Worm (Caenorhabditis elegans) whole organism, young adult: ENCODE measurements around the gene noca-2.

Experiments used
- B0019.2 ChIP-seq: fragments of 200-800 bp; sonication (Bioruptor generic); conservative IDR thresholded peaks from 2 replicates; pipeline ENCODE4 v1.3.6; 2022; ENCODE audit warnings: missing genetic modification reagents, missing genetic modification characterization, missing compliant biosample characterization
- B0336.3 ChIP-seq: fragments of 200-800 bp; sonication (Bioruptor generic); IDR thresholded peaks from 2 replicates; pipeline ENCODE4 v1.3.6; 2022; ENCODE audit warnings: missing genetic modification characterization, missing compliant biosample characterization
- C17E4.6 ChIP-seq: fragments of 200-800 bp; sonication (Bioruptor generic); IDR thresholded peaks from 2 replicates; pipeline ENCODE4 v1.3.6; 2022; ENCODE audit warnings: missing genetic modification reagents, missing genetic modification characterization, missing compliant biosample characterization
- F23B12.7 ChIP-seq: sonication (generic microtip); optimal IDR thresholded peaks from 2 replicates; lab custom pipeline; 2017; ENCODE audit warnings: missing genetic modification characterization, mild to moderate bottlenecking, missing compliant biosample characterization, antibody characterized with exemption, moderate library complexity; ENCODE audit not compliant: insufficient read depth
- F37B4.10 ChIP-seq: fragments of 200-800 bp; sonication (Bioruptor generic); IDR thresholded peaks from 2 replicates; pipeline ENCODE4 v1.3.6; 2022; ENCODE audit warnings: missing genetic modification characterization, missing compliant biosample characterization
- F49E8.2 ChIP-seq: sonication (generic microtip); optimal IDR thresholded peaks from 3 replicates; lab custom pipeline; 2017; ENCODE audit warnings: missing genetic modification characterization, mild to moderate bottlenecking, missing compliant biosample characterization, antibody characterized with exemption, moderate library complexity; ENCODE audit not compliant: insufficient read depth
- T26A5.8 ChIP-seq: sonication (generic microtip); optimal IDR thresholded peaks from 2 replicates; lab custom pipeline; 2016; ENCODE audit warnings: missing genetic modification characterization, missing compliant biosample characterization
- Y53G8AR.9 ChIP-seq: fragments of 200-800 bp; sonication (Bioruptor generic); conservative IDR thresholded peaks from 2 replicates; pipeline ENCODE4 v1.3.6; 2022; ENCODE audit warnings: missing genetic modification reagents, missing genetic modification characterization, missing compliant biosample characterization
- Y95B8A.8 ChIP-seq: fragments of 200-800 bp; sonication (Bioruptor generic); IDR thresholded peaks from 2 replicates; pipeline ENCODE4 v1.3.6; 2022; ENCODE audit warnings: missing genetic modification reagents, missing genetic modification characterization, missing compliant biosample characterization
- atf-7 ChIP-seq: sonication (generic microtip); optimal IDR thresholded peaks from 2 replicates; lab custom pipeline; 2017; ENCODE audit warnings: mild to moderate bottlenecking, missing genetic modification characterization, missing compliant biosample characterization
- athp-1 ChIP-seq: sonication (generic microtip); optimal IDR thresholded peaks from 2 replicates; lab custom pipeline; 2017; ENCODE audit warnings: mild to moderate bottlenecking, missing genetic modification characterization, missing compliant biosample characterization
- attf-3 ChIP-seq: fragments of 200-800 bp; sonication (Bioruptor generic); conservative IDR thresholded peaks from 2 replicates; pipeline ENCODE4 v1.3.6; 2022; ENCODE audit warnings: missing genetic modification reagents, missing genetic modification characterization, missing compliant biosample characterization
- attf-6 ChIP-seq: fragments of 200-800 bp; sonication (Bioruptor generic); IDR thresholded peaks from 2 replicates; pipeline ENCODE4 v1.3.6; 2022; ENCODE audit warnings: missing genetic modification reagents, missing genetic modification characterization, missing compliant biosample characterization
- ccch-3 ChIP-seq: fragments of 200-800 bp; sonication (Bioruptor generic); optimal IDR thresholded peaks from 2 replicates; lab custom pipeline; 2018; ENCODE audit warnings: mild to moderate bottlenecking, missing genetic modification characterization, missing compliant biosample characterization
- cebp-1 ChIP-seq, 2 experiments: fragments of 200-800 bp in 1 of 2; sonication (Bioruptor generic) in 1 of 2; sonication (generic microtip) in 1 of 2; IDR thresholded peaks in 1 of 2; optimal IDR thresholded peaks in 1 of 2; 2 replicates each; pipeline versions ENCODE4 v1.3.6 to Lab custom; 2017 to 2022; ENCODE audit warnings: missing compliant biosample characterization in 2 of 2, missing genetic modification characterization in 2 of 2, mild to moderate bottlenecking in 1 of 2, missing genetic modification reagents in 1 of 2, moderate library complexity in 1 of 2
- ceh-27 ChIP-seq: fragments of 200-800 bp; sonication (Bioruptor generic); optimal IDR thresholded peaks from 2 replicates; lab custom pipeline; 2018; ENCODE audit warnings: mild to moderate bottlenecking, missing genetic modification characterization, moderate library complexity, missing compliant biosample characterization
- ceh-40 ChIP-seq: fragments of 200-800 bp; sonication (Bioruptor generic); IDR thresholded peaks from 2 replicates; pipeline ENCODE4 v1.3.6; 2022; ENCODE audit warnings: missing genetic modification characterization, missing compliant biosample characterization
- chd-7 ChIP-seq: sonication (generic microtip); optimal IDR thresholded peaks from 2 replicates; lab custom pipeline; 2016; ENCODE audit warnings: mild to moderate bottlenecking, missing genetic modification characterization, moderate library complexity, missing compliant biosample characterization
- dox-1 ChIP-seq: fragments of 200-800 bp; sonication (Bioruptor generic); IDR thresholded peaks from 2 replicates; pipeline ENCODE4 v1.3.6; 2022; ENCODE audit warnings: missing genetic modification reagents, missing genetic modification characterization, missing compliant biosample characterization
- dpff-1 ChIP-seq: sonication (generic microtip); optimal IDR thresholded peaks from 2 replicates; lab custom pipeline; 2017; ENCODE audit warnings: mild to moderate bottlenecking, missing genetic modification characterization, missing compliant biosample characterization
- dpl-1 ChIP-seq: fragments of 150-350 bp; optimal IDR thresholded peaks from 2 replicates; lab custom pipeline; 2014; ENCODE audit warnings: missing biosample characterization, missing genetic modification reagents, missing genetic modification characterization
- egl-18 ChIP-seq: fragments of 200-800 bp; sonication (Bioruptor generic); IDR thresholded peaks from 2 replicates; pipeline ENCODE4 v1.3.6; 2022; ENCODE audit warnings: missing genetic modification reagents, missing genetic modification characterization, missing compliant biosample characterization
- ets-4 ChIP-seq: fragments of 200-800 bp; sonication (Bioruptor generic); optimal IDR thresholded peaks from 2 replicates; lab custom pipeline; 2018; ENCODE audit warnings: mild to moderate bottlenecking, missing genetic modification characterization, missing compliant biosample characterization
- him-1 ChIP-seq: sonication (generic microtip); optimal IDR thresholded peaks from 2 replicates; lab custom pipeline; 2016; ENCODE audit warnings: missing genotype, missing genetic modification reagents, missing genetic modification characterization, missing compliant biosample characterization
- hmg-1.2 ChIP-seq: fragments of 200-800 bp; sonication (Bioruptor generic); IDR thresholded peaks from 2 replicates; pipeline ENCODE4 v1.3.6; 2022; ENCODE audit warnings: missing genetic modification reagents, missing genetic modification characterization, missing compliant biosample characterization
- hmg-20 ChIP-seq: fragments of 200-800 bp; sonication (Bioruptor generic); IDR thresholded peaks from 2 replicates; pipeline ENCODE4 v1.3.6; 2022; ENCODE audit warnings: missing genetic modification reagents, missing genetic modification characterization, missing compliant biosample characterization
- lag-1 ChIP-seq: fragments of 200-800 bp; sonication (Bioruptor generic); IDR thresholded peaks from 2 replicates; pipeline ENCODE4 v1.3.6; 2022; ENCODE audit warnings: missing genetic modification reagents, missing genetic modification characterization, missing compliant biosample characterization
- let-526 ChIP-seq: fragments of 200-800 bp; sonication (Bioruptor generic); IDR thresholded peaks from 2 replicates; pipeline ENCODE4 v1.3.6; 2022; ENCODE audit warnings: missing genetic modification reagents, missing genetic modification characterization, missing compliant biosample characterization
- lin-26 ChIP-seq: fragments of 200-800 bp; sonication (Bioruptor generic); IDR thresholded peaks from 2 replicates; pipeline ENCODE4 v1.3.6; 2022; ENCODE audit warnings: missing genetic modification reagents, missing genetic modification characterization, missing compliant biosample characterization
- lin-54 ChIP-seq: fragments of 200-800 bp; sonication (Bioruptor generic); optimal IDR thresholded peaks from 2 replicates; lab custom pipeline; 2018; ENCODE audit warnings: mild to moderate bottlenecking, missing genetic modification characterization, missing compliant biosample characterization
- lir-1 ChIP-seq: fragments of 200-800 bp; sonication (Bioruptor generic); conservative IDR thresholded peaks from 2 replicates; pipeline ENCODE4 v1.3.6; 2022; ENCODE audit warnings: missing genetic modification reagents, missing genetic modification characterization, missing compliant biosample characterization
- lsl-1 ChIP-seq: fragments of 200-800 bp; sonication (Bioruptor generic); optimal IDR thresholded peaks from 2 replicates; lab custom pipeline; 2018; ENCODE audit warnings: mild to moderate bottlenecking, missing genetic modification characterization, moderate library complexity, missing compliant biosample characterization
- mcd-1 ChIP-seq: fragments of 200-800 bp; sonication (Bioruptor generic); IDR thresholded peaks from 2 replicates; pipeline ENCODE4 v1.3.6; 2022; ENCODE audit warnings: missing genetic modification reagents, missing genetic modification characterization, missing compliant biosample characterization
- mel-28 ChIP-seq: sonication (generic microtip); optimal IDR thresholded peaks from 2 replicates; lab custom pipeline; 2016; ENCODE audit warnings: borderline replicate concordance, mild to moderate bottlenecking, missing genetic modification characterization, missing compliant biosample characterization
- mes-4 ChIP-seq: sonication (generic microtip); optimal IDR thresholded peaks from 2 replicates; lab custom pipeline; 2016; ENCODE audit warnings: missing genotype, missing genetic modification characterization, missing compliant biosample characterization
- nfya-2 ChIP-seq: fragments of 200-800 bp; sonication (Bioruptor generic); IDR thresholded peaks from 2 replicates; pipeline ENCODE4 v1.3.6; 2022; ENCODE audit warnings: missing genetic modification reagents, missing genetic modification characterization, missing compliant biosample characterization
- nfyb-1 ChIP-seq: fragments of 200-800 bp; sonication (Bioruptor generic); IDR thresholded peaks from 2 replicates; pipeline ENCODE4 v1.3.6; 2022; ENCODE audit warnings: missing genetic modification reagents, missing genetic modification characterization, missing compliant biosample characterization
- nhr-120 ChIP-seq: fragments of 200-800 bp; sonication (Bioruptor generic); IDR thresholded peaks from 2 replicates; pipeline ENCODE4 v1.3.6; 2022; ENCODE audit warnings: missing genetic modification characterization, missing compliant biosample characterization
- nhr-27 ChIP-seq: fragments of 200-800 bp; sonication (Bioruptor generic); optimal IDR thresholded peaks from 2 replicates; lab custom pipeline; 2018; ENCODE audit warnings: mild to moderate bottlenecking, missing genetic modification characterization, moderate library complexity, missing compliant biosample characterization
- rec-8 ChIP-seq, 2 experiments: sonication (generic microtip); optimal IDR thresholded peaks; 2 replicates each; lab custom pipeline; 2016; ENCODE audit warnings: mild to moderate bottlenecking in 2 of 2, missing genetic modification characterization in 2 of 2, missing genetic modification reagents in 2 of 2, missing genotype in 2 of 2, missing biosample characterization in 1 of 2, missing compliant biosample characterization in 1 of 2, moderate library complexity in 1 of 2
- sea-2 ChIP-seq: fragments of 200-800 bp; sonication (Bioruptor generic); IDR thresholded peaks from 2 replicates; pipeline ENCODE4 v1.3.6; 2022; ENCODE audit warnings: missing genetic modification characterization, missing compliant biosample characterization
- snpc-3.4 ChIP-seq: sonication (generic microtip); optimal IDR thresholded peaks from 2 replicates; lab custom pipeline; 2017; ENCODE audit warnings: missing genetic modification characterization, mild to moderate bottlenecking, missing compliant biosample characterization, antibody characterized with exemption, moderate library complexity, missing genotype, missing genetic modification reagents
- somi-1 ChIP-seq: fragments of 200-800 bp; sonication (Bioruptor generic); optimal IDR thresholded peaks from 2 replicates; lab custom pipeline; 2018; ENCODE audit warnings: mild to moderate bottlenecking, missing genetic modification characterization, missing compliant biosample characterization
- tbp1 ChIP-seq: fragments of 200-800 bp; sonication (Bioruptor generic); optimal IDR thresholded peaks from 2 replicates; lab custom pipeline; 2018; ENCODE audit warnings: mild to moderate bottlenecking, missing genetic modification characterization, missing compliant biosample characterization
- unc-130 ChIP-seq: sonication (generic microtip); optimal IDR thresholded peaks from 2 replicates; lab custom pipeline; 2016; ENCODE audit warnings: missing genetic modification reagents, missing genetic modification characterization, missing compliant biosample characterization
- ztf-25 ChIP-seq: fragments of 200-800 bp; sonication (Bioruptor generic); IDR thresholded peaks from 2 replicates; pipeline ENCODE4 v1.3.6; 2022; ENCODE audit warnings: missing genetic modification reagents, missing genetic modification characterization, missing compliant biosample characterization
- ztf-28 ChIP-seq: fragments of 200-800 bp; sonication (Bioruptor generic); IDR thresholded peaks from 2 replicates; pipeline ENCODE4 v1.3.6; 2022; ENCODE audit warnings: missing genetic modification reagents, missing genetic modification characterization, missing compliant biosample characterization

The noca-2 gene

DNA sequence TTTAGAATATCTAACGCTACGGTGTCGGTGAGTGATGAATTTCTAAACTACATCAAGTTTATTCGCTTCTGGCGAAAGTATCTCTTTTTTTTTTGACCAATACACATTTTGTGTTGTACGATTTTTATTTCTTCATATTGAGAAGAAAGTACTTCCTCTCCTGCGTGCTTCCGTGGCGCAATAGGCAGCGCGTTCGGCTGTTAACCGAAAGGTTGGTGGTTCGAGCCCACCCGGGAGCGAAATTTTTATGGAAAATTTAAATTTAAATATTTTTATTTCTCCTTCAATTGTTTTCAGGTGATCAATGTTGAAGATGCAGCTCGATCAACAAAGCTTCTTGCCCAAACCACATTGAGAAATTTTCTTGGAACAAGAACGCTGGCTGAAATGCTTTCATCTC is 21.4 kb upstream of the noca-2 start (continued):
- TF ChIP-seq lag-1: no peak
- peak; percentile 91 for TF ChIP-seq tbp1 (GFP tag; lab: Kevin White, UChicago)
- peak; percentile 0 for TF ChIP-seq chd-7 (tag; lab: Kevin White, UChicago)
- peak; percentile 11 for TF ChIP-seq unc-130
- no peak for TF ChIP-seq ztf-28 (GFP tag; lab: Robert Waterston, UW)
- TF ChIP-seq nhr-120: no peak
- peak; percentile 70 for TF ChIP-seq F23B12.7 (tag; lab: Kevin White, UChicago)
- TF ChIP-seq dpl-1 (GFP tag; lab: Kevin White, UChicago): no peak
- no peak for TF ChIP-seq attf-3 (GFP tag; lab: Robert Waterston, UW)
- 0 out of 2 replicates have a peak, but pooled peaks have one; percentile 58 for TF ChIP-seq ztf-25
- peak; percentile 94 for TF ChIP-seq lin-26
- no peak for TF ChIP-seq ets-4 (GFP tag; lab: Kevin White, UChicago)
- TF ChIP-seq B0336.3 (GFP tag; lab: Robert Waterston, UW): no peak
- TF ChIP-seq hmg-1.2: peak; percentile 55
- peak; percentile 8 for TF ChIP-seq dpff-1 (tag; lab: Kevin White, UChicago)
- TF ChIP-seq egl-18 (GFP tag; lab: Robert Waterston, UW): no peak
- TF ChIP-seq nhr-27 (tag; lab: Kevin White, UChicago): no peak
- TF ChIP-seq sea-2 (GFP tag; lab: Robert Waterston, UW): no peak
- TF ChIP-seq dox-1: peak; percentile 57; the same call in 1 of the 2 replicates
- peak; percentile 38 for TF ChIP-seq mes-4
- peak; percentile 73 for TF ChIP-seq lir-1 (GFP tag; lab: Robert Waterston, UW)
- no peak for TF ChIP-seq F49E8.2 (tag; lab: Kevin White, UChicago)
- peak; percentile 54; the same call in 1 of the 2 replicates for TF ChIP-seq nfyb-1
- TF ChIP-seq lin-54 (GFP tag; lab: Kevin White, UChicago): no peak
- TF ChIP-seq Y95B8A.8: 0 out of 2 replicates have a peak, but pooled peaks have one; percentile 28
- TF ChIP-seq somi-1 (GFP tag; lab: Kevin White, UChicago): peak; percentile 19
- no peak for TF ChIP-seq T26A5.8 (tag; lab: Kevin White, UChicago)
- TF ChIP-seq lsl-1 (GFP tag; lab: Kevin White, UChicago): no peak
- no peak for TF ChIP-seq ccch-3 (GFP tag; lab: Kevin White, UChicago)
- TF ChIP-seq nfya-2: no peak
- TF ChIP-seq him-1 (tag; lab: Kevin White, UChicago): peak; percentile 82
- peak in 1 of 2 experiments; percentile 87 for TF ChIP-seq rec-8 (tag; optimal IDR thresholded peaks at IDR 0.05; lab: Kevin White, UChicago)
- no peak for TF ChIP-seq mel-28 (tag; lab: Kevin White, UChicago)
- TF ChIP-seq snpc-3.4 (tag; lab: Kevin White, UChicago): peak; percentile 8
- TF ChIP-seq let-526: no peak
- TF ChIP-seq Y53G8AR.9 (GFP tag; lab: Robert Waterston, UW): 0 out of 2 replicates have a peak, but pooled peaks have one; percentile 28
- no peak for TF ChIP-seq B0019.2
- no peak for TF ChIP-seq cebp-1 (GFP tag; IDR thresholded peaks at IDR 0.05; lab: Robert Waterston, UW)
- peak; percentile 56 for TF ChIP-seq cebp-1 (tag; optimal IDR thresholded peaks at IDR 0.05; lab: Kevin White, UChicago)
- TF ChIP-seq mcd-1: no peak; the same call in 1 of the 2 replicates
- TF ChIP-seq athp-1: peak; percentile 4
- peak; percentile 1 for TF ChIP-seq ceh-27 (GFP tag; lab: Kevin White, UChicago)
- 0 out of 2 replicates have a peak, but pooled peaks have one; percentile 24 for TF ChIP-seq ceh-40 (GFP tag; lab: Robert Waterston, UW)
- TF ChIP-seq attf-6 (GFP tag; lab: Robert Waterston, UW): no peak
- TF ChIP-seq C17E4.6 (GFP tag; lab: Robert Waterston, UW): no peak
- no peak for TF ChIP-seq F37B4.10
- TF ChIP-seq hmg-20 (GFP tag; lab: Robert Waterston, UW): 0 out of 2 replicates have a peak, but pooled peaks have one; percentile 5
- TF ChIP-seq atf-7 (tag; lab: Kevin White, UChicago): peak; percentile 17
